Worm (Caenorhabditis elegans) whole organism, L4 larva: ENCODE results near the gene C46C2.2.

Source experiments
- F37D6.2 ChIP-seq: sonication (generic microtip); optimal IDR thresholded peaks from 2 replicates; lab custom pipeline; 2016; ENCODE audit warnings: mild to moderate bottlenecking, missing genetic modification characterization, missing compliant biosample characterization
- F49E8.2 ChIP-seq: sonication (generic microtip); optimal IDR thresholded peaks from 2 replicates; lab custom pipeline; 2016; ENCODE audit warnings: missing compliant biosample characterization, mild to moderate bottlenecking, missing genetic modification characterization, borderline replicate concordance
- ZK337.2 ChIP-seq: fragments of 200-800 bp; sonication (Bioruptor generic); IDR thresholded peaks from 2 replicates; pipeline ENCODE4 v1.3.6; 2022; ENCODE audit warnings: missing genetic modification reagents, missing genetic modification characterization, missing compliant biosample characterization
- arid-1 ChIP-seq: fragments of 200-800 bp; sonication (Bioruptor generic); conservative IDR thresholded peaks from 2 replicates; pipeline ENCODE4 v1.3.6; 2022; ENCODE audit warnings: missing genetic modification reagents, missing genetic modification characterization, missing compliant biosample characterization
- ceh-20 ChIP-seq: fragments of 200-800 bp; sonication (Bioruptor generic); IDR thresholded peaks from 2 replicates; pipeline ENCODE4 v1.3.6; 2022; ENCODE audit warnings: missing genetic modification reagents, missing genetic modification characterization, missing compliant biosample characterization
- ceh-32 ChIP-seq: sonication (generic microtip); optimal IDR thresholded peaks from 2 replicates; lab custom pipeline; 2016; ENCODE audit warnings: mild to moderate bottlenecking, missing genetic modification characterization, missing compliant biosample characterization; ENCODE audit not compliant: poor library complexity
- ceh-62 ChIP-seq: sonication (generic microtip); optimal IDR thresholded peaks from 2 replicates; lab custom pipeline; 2017; ENCODE audit warnings: missing biosample characterization, missing genetic modification characterization
- ceh-82 ChIP-seq: sonication (generic microtip); optimal IDR thresholded peaks from 2 replicates; lab custom pipeline; 2017; ENCODE audit warnings: missing biosample characterization, missing genetic modification characterization
- daf-16 ChIP-seq, 3 experiments: sonication (generic microtip); optimal IDR thresholded peaks; 2 replicates each; lab custom pipeline; 2016 to 2017; ENCODE audit warnings: missing genetic modification characterization in 3 of 3, missing genetic modification reagents in 3 of 3, mild to moderate bottlenecking in 2 of 3, missing compliant biosample characterization in 2 of 3, missing biosample characterization in 1 of 3, moderate library complexity in 1 of 3
- dmd-6 ChIP-seq: fragments of 200-800 bp; sonication (Bioruptor generic); IDR thresholded peaks from 2 replicates; pipeline ENCODE4 v1.3.6; 2022; ENCODE audit warnings: missing genetic modification reagents, missing genetic modification characterization, missing compliant biosample characterization
- duxl-1 ChIP-seq: sonication (generic microtip); optimal IDR thresholded peaks from 2 replicates; lab custom pipeline; 2016; ENCODE audit warnings: mild to moderate bottlenecking, missing genetic modification characterization, moderate library complexity, missing compliant biosample characterization; ENCODE audit not compliant: poor library complexity
- dve-1 ChIP-seq: sonication (generic microtip); optimal IDR thresholded peaks from 2 replicates; lab custom pipeline; 2017; ENCODE audit warnings: antibody characterized with exemption, mild to moderate bottlenecking, missing genetic modification characterization, missing compliant biosample characterization; ENCODE audit not compliant: insufficient read depth
- fkh-10 ChIP-seq: fragments of 150-350 bp; optimal IDR thresholded peaks from 2 replicates; lab custom pipeline; 2014; ENCODE audit warnings: missing biosample characterization, missing genetic modification reagents, missing genetic modification characterization
- hif-1 ChIP-seq, 2 experiments: sonication (generic microtip); optimal IDR thresholded peaks; 2 replicates each; lab custom pipeline; 2016 to 2017; ENCODE audit warnings: missing compliant biosample characterization in 2 of 2, missing genetic modification characterization in 2 of 2, missing genetic modification reagents in 2 of 2, missing genotype in 2 of 2, mild to moderate bottlenecking in 1 of 2
- hlh-11 ChIP-seq: fragments of 200-800 bp; sonication (Bioruptor generic); optimal IDR thresholded peaks from 2 replicates; lab custom pipeline; 2018; ENCODE audit warnings: mild to moderate bottlenecking, missing genetic modification characterization, missing compliant biosample characterization
- hlh-30 ChIP-seq: sonication (generic microtip); optimal IDR thresholded peaks from 2 replicates; lab custom pipeline; 2017; ENCODE audit warnings: antibody characterized with exemption, mild to moderate bottlenecking, missing genetic modification characterization, missing compliant biosample characterization; ENCODE audit not compliant: insufficient read depth
- hmg-1.1 ChIP-seq: fragments of 200-800 bp; sonication (Bioruptor generic); IDR thresholded peaks from 2 replicates; pipeline ENCODE4 v1.3.6; 2022; ENCODE audit warnings: missing genetic modification reagents, missing genetic modification characterization, missing compliant biosample characterization
- jun-1 ChIP-seq: fragments of 150-350 bp; optimal IDR thresholded peaks from 2 replicates; lab custom pipeline; 2014; ENCODE audit warnings: missing biosample characterization, missing genetic modification reagents, missing genetic modification characterization
- lin-1 ChIP-seq: fragments of 200-800 bp; sonication (Bioruptor generic); IDR thresholded peaks from 2 replicates; pipeline ENCODE4 v1.3.6; 2022; ENCODE audit warnings: missing genetic modification reagents, missing genetic modification characterization, missing compliant biosample characterization
- lin-13 ChIP-seq: fragments of 150-350 bp; optimal IDR thresholded peaks from 2 replicates; lab custom pipeline; 2014; ENCODE audit warnings: missing biosample characterization, missing genetic modification reagents, missing genetic modification characterization
- lin-29 ChIP-seq: fragments of 200-800 bp; sonication (Bioruptor generic); IDR thresholded peaks from 2 replicates; pipeline ENCODE4 v1.3.6; 2022; ENCODE audit warnings: missing genetic modification reagents, missing genetic modification characterization, missing compliant biosample characterization
- lin-38 ChIP-seq: fragments of 200-800 bp; sonication (Bioruptor generic); IDR thresholded peaks from 2 replicates; pipeline ENCODE4 v1.3.6; 2022; ENCODE audit warnings: missing genetic modification reagents, missing genetic modification characterization, missing compliant biosample characterization
- lsy-2 ChIP-seq, 2 experiments: fragments of 150-350 bp in 1 of 2; sonication (generic microtip) in 1 of 2; optimal IDR thresholded peaks; 2 replicates each; lab custom pipeline; 2014 to 2017; ENCODE audit warnings: missing biosample characterization in 2 of 2, missing genetic modification characterization in 2 of 2
- mdl-1 ChIP-seq, 2 experiments: fragments of 150-350 bp in 1 of 2; sonication (generic microtip) in 1 of 2; optimal IDR thresholded peaks; 2 replicates each; lab custom pipeline; 2014 to 2017; ENCODE audit warnings: missing biosample characterization in 2 of 2, missing genetic modification characterization in 2 of 2
- mdt-29 ChIP-seq: fragments of 200-800 bp; sonication (Bioruptor generic); IDR thresholded peaks from 2 replicates; pipeline ENCODE4 v1.3.6; 2022; ENCODE audit warnings: missing genetic modification reagents, missing genetic modification characterization, missing compliant biosample characterization
- mep-1 ChIP-seq: fragments of 150-350 bp; sonication (generic microtip); optimal IDR thresholded peaks from 3 replicates; lab custom pipeline; 2014; ENCODE audit warnings: missing biosample characterization, missing genetic modification characterization
- mes-2 ChIP-seq: sonication (generic microtip); optimal IDR thresholded peaks from 2 replicates; lab custom pipeline; 2016; ENCODE audit warnings: missing genotype, mild to moderate bottlenecking, missing genetic modification characterization, missing compliant biosample characterization; ENCODE audit not compliant: poor library complexity, severe bottlenecking
- mxl-3 ChIP-seq: fragments of 200-800 bp; sonication (Bioruptor generic); optimal IDR thresholded peaks from 2 replicates; lab custom pipeline; 2018; ENCODE audit warnings: mild to moderate bottlenecking, missing genetic modification characterization, missing compliant biosample characterization
- nhr-10 ChIP-seq: fragments of 150-350 bp; optimal IDR thresholded peaks from 2 replicates; lab custom pipeline; 2014; ENCODE audit warnings: missing biosample characterization, missing genetic modification characterization
- nhr-102 ChIP-seq: sonication (generic microtip); optimal IDR thresholded peaks from 2 replicates; lab custom pipeline; 2016; ENCODE audit warnings: mild to moderate bottlenecking, missing genetic modification characterization, moderate library complexity, missing compliant biosample characterization
- nhr-11 ChIP-seq: fragments of 150-350 bp; optimal IDR thresholded peaks from 2 replicates; lab custom pipeline; 2014; ENCODE audit warnings: missing biosample characterization, missing genetic modification characterization
- nhr-25 ChIP-seq: sonication (generic microtip); optimal IDR thresholded peaks from 2 replicates; lab custom pipeline; 2017; ENCODE audit warnings: missing genetic modification characterization, mild to moderate bottlenecking, missing compliant biosample characterization, antibody characterized with exemption, moderate library complexity, borderline replicate concordance; ENCODE audit not compliant: insufficient read depth
- nhr-48 ChIP-seq: sonication (generic microtip); optimal IDR thresholded peaks from 2 replicates; lab custom pipeline; 2016; ENCODE audit warnings: mild to moderate bottlenecking, missing genetic modification characterization, missing compliant biosample characterization
- nhr-6 ChIP-seq: fragments of 150-350 bp; optimal IDR thresholded peaks from 2 replicates; lab custom pipeline; 2014; ENCODE audit warnings: missing biosample characterization, missing genetic modification characterization
- nhr-77 ChIP-seq: fragments of 150-350 bp; optimal IDR thresholded peaks from 2 replicates; lab custom pipeline; 2014; ENCODE audit warnings: missing biosample characterization, missing genetic modification characterization
- php-3 ChIP-seq: fragments of 200-800 bp; sonication (Bioruptor generic); IDR thresholded peaks from 2 replicates; pipeline ENCODE4 v1.3.6; 2022; ENCODE audit warnings: missing genetic modification reagents, missing genetic modification characterization, missing compliant biosample characterization
- pqm-1 ChIP-seq: sonication (generic microtip); optimal IDR thresholded peaks from 2 replicates; lab custom pipeline; 2017; ENCODE audit warnings: missing biosample characterization, missing genetic modification characterization
- saeg-2 ChIP-seq: fragments of 200-800 bp; sonication (Bioruptor generic); IDR thresholded peaks from 2 replicates; pipeline ENCODE4 v1.3.6; 2022; ENCODE audit warnings: missing genetic modification reagents, missing genetic modification characterization, missing compliant biosample characterization
- set-16 ChIP-seq: fragments of 200-800 bp; sonication (Bioruptor generic); IDR thresholded peaks from 2 replicates; pipeline ENCODE4 v1.3.6; 2022; ENCODE audit warnings: missing genetic modification reagents, missing genetic modification characterization, missing compliant biosample characterization
- spr-1 ChIP-seq: sonication (generic microtip); optimal IDR thresholded peaks from 2 replicates; lab custom pipeline; 2016; ENCODE audit warnings: mild to moderate bottlenecking, missing genetic modification characterization, missing compliant biosample characterization
- tra-1 ChIP-seq: fragments of 200-800 bp; sonication (Bioruptor generic); IDR thresholded peaks from 2 replicates; pipeline ENCODE4 v1.3.6; 2022; ENCODE audit warnings: missing genetic modification reagents, missing genetic modification characterization, missing compliant biosample characterization
- unc-39 ChIP-seq: sonication (generic microtip); optimal IDR thresholded peaks from 2 replicates; lab custom pipeline; 2017; ENCODE audit warnings: missing biosample characterization, missing genetic modification characterization
- unc-62 ChIP-seq, 3 experiments: fragments of 150-350 bp in 1 of 3; sonication (generic microtip); optimal IDR thresholded peaks in 2 of 3; peaks in 1 of 3; 1 replicate in 1 of 3; 2 replicates in 2 of 3; lab custom pipeline; 2014 to 2017; ENCODE audit warnings: missing biosample characterization in 3 of 3, missing genetic modification characterization in 3 of 3, missing genetic modification reagents in 3 of 3, missing genotype in 1 of 3
- zag-1 ChIP-seq: fragments of 150-350 bp; optimal IDR thresholded peaks from 2 replicates; lab custom pipeline; 2014; ENCODE audit warnings: missing biosample characterization, missing genetic modification characterization
- zfp-3 ChIP-seq: fragments of 200-800 bp; sonication (Bioruptor generic); conservative IDR thresholded peaks from 2 replicates; pipeline ENCODE4 v1.3.6; 2022; ENCODE audit warnings: missing genetic modification reagents, missing genetic modification characterization, missing compliant biosample characterization

Gene C46C2.2

DNA sequence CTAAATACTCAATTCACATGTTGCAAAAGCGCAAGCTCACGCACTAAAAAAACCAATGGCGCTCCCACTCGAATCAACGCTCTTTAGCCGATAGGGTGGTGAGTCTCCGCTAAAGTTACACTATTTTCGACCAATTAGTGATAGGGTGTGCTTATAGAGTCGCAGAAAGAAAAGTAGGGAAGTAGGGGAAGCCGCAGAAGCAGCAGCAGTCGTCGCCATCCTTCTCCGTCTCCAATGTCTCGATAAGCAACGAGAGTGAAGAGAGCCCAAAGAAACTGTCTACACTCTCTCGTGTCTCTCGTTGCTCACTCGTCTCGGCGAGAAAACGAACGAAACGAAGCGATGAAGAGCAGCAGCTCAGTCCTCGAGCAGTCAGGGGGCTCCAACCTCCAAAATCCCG lies 20.8 kb upstream of the C46C2.2 start (continued):
- TF ChIP-seq ceh-20 (GFP tag; lab: Robert Waterston, UW) (peak; percentile 77; the same call in 1 of the 2 replicates), duxl-1 (tag; lab: Kevin White, UChicago) (peak; percentile 18), nhr-11 (tag; lab: Kevin White, UChicago) (peak; percentile 73), set-16 (GFP tag; lab: Robert Waterston, UW) (peak; percentile 79), nhr-77 (tag; lab: Kevin White, UChicago) (no peak), dve-1 (tag; lab: Kevin White, UChicago) (peak; percentile 50), jun-1 (peak; percentile 41), F49E8.2 (tag; lab: Kevin White, UChicago) (no peak), F37D6.2 (tag; lab: Kevin White, UChicago) (peak; percentile 16), daf-16 (GFP tag; optimal IDR thresholded peaks at IDR 0.05; lab: Kevin White, UChicago) (peak in 1 of 2 experiments; percentile 44), daf-16 (tag; optimal IDR thresholded peaks at IDR 0.05; lab: Kevin White, UChicago) (peak; percentile 42), mes-2 (peak; percentile 82)

DNA sequence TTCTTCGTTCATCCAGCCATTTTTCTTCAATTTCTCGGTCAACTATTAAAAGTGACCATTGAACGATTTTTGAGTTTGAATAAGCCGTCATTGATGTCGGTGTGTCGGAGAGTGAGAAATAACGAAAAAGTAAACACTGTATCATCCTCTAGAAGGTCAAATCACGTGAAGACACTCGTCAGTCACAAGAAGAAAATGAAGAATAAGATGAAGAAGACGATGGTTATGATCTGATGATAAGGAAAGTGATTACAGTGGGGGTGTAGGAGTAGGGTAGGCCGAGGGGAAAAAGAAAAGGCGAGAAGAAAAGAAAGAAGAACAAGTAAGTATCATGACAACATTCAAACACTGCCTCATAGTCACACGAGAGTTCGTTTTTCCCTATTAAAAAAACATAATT lies 19.4 kb upstream of the C46C2.2 start:
- 0 out of 2 replicates have a peak, but pooled peaks have one; percentile 46 for TF ChIP-seq php-3
- TF ChIP-seq dmd-6 (GFP tag; lab: Robert Waterston, UW) = peak; percentile 72
- TF ChIP-seq hlh-11 (tag; lab: Kevin White, UChicago) = peak; percentile 88
- TF ChIP-seq dve-1 (tag; lab: Kevin White, UChicago) = peak; percentile 88
- peak in 1 of 2 experiments; percentile 92 for TF ChIP-seq unc-62 (GFP tag; optimal IDR thresholded peaks at IDR 0.05 in 1 of 2; lab: Kevin White, UChicago)
- no peak for TF ChIP-seq unc-62 (tag; optimal IDR thresholded peaks at IDR 0.05; lab: Kevin White, UChicago)
- peak; percentile 31 for TF ChIP-seq pqm-1 (tag; lab: Kevin White, UChicago)
- TF ChIP-seq arid-1 (GFP tag; lab: Robert Waterston, UW) = 0 out of 2 replicates have a peak, but pooled peaks have one; percentile 3
- TF ChIP-seq nhr-6 (tag; lab: Kevin White, UChicago) = peak; percentile 10
- TF ChIP-seq unc-39 (tag; lab: Kevin White, UChicago) = no peak
- TF ChIP-seq lin-38 (GFP tag; lab: Robert Waterston, UW) = no peak; the same call in 1 of the 2 replicates
- TF ChIP-seq mdl-1 (tag; optimal IDR thresholded peaks at IDR 0.05; lab: Kevin White, UChicago) = peak; percentile 30 to 75
- TF ChIP-seq ZK337.2 (GFP tag; lab: Robert Waterston, UW) = no peak
- TF ChIP-seq zag-1 (tag; lab: Kevin White, UChicago) = no peak
- no peak for TF ChIP-seq saeg-2 (GFP tag; lab: Robert Waterston, UW)
- peak; percentile 38 for TF ChIP-seq nhr-48 (tag; lab: Kevin White, UChicago)
- no peak for TF ChIP-seq ceh-32 (tag; lab: Kevin White, UChicago)
- 0 out of 2 replicates have a peak, but pooled peaks have one; percentile 34 for TF ChIP-seq zfp-3
- peak; percentile 6 for TF ChIP-seq lin-13 (GFP tag; lab: Kevin White, UChicago)
- TF ChIP-seq nhr-10 = peak; percentile 57
- 0 out of 2 replicates have a peak, but pooled peaks have one; percentile 7 for TF ChIP-seq hmg-1.1 (GFP tag; lab: Robert Waterston, UW)
- TF ChIP-seq mep-1 (tag; lab: Kevin White, UChicago) = peak; percentile 79
- 0 out of 2 replicates have a peak, but pooled peaks have one; percentile 29 for TF ChIP-seq lin-1 (GFP tag; lab: Robert Waterston, UW)
- TF ChIP-seq hlh-30 (tag; lab: Kevin White, UChicago) = peak; percentile 97
- TF ChIP-seq fkh-10 (GFP tag; lab: Kevin White, UChicago) = no peak
- TF ChIP-seq daf-16 (GFP tag; optimal IDR thresholded peaks at IDR 0.05; lab: Kevin White, UChicago) = no peak
- peak; percentile 87 for TF ChIP-seq daf-16 (tag; optimal IDR thresholded peaks at IDR 0.05; lab: Kevin White, UChicago)
- no peak for TF ChIP-seq nhr-11 (tag; lab: Kevin White, UChicago)
- TF ChIP-seq mes-2 = peak; percentile 31
- TF ChIP-seq mdt-29 (GFP tag; lab: Robert Waterston, UW) = peak; percentile 75
- TF ChIP-seq nhr-25 = peak; percentile 76
- no peak for TF ChIP-seq lin-29 (GFP tag; lab: Robert Waterston, UW)
- TF ChIP-seq nhr-102 = peak; percentile 27
- no peak for TF ChIP-seq spr-1 (tag; lab: Kevin White, UChicago)
- no peak for TF ChIP-seq ceh-62 (tag; lab: Kevin White, UChicago)
- TF ChIP-seq tra-1 (GFP tag; lab: Robert Waterston, UW) = 0 out of 2 replicates have a peak, but pooled peaks have one; percentile 49
- TF ChIP-seq ceh-82 (tag; lab: Kevin White, UChicago) = no peak
- peak; percentile 75 for TF ChIP-seq nhr-77 (tag; lab: Kevin White, UChicago)
- TF ChIP-seq mxl-3 = peak; percentile 49
- peak in 1 of 2 experiments; percentile 38 for TF ChIP-seq hif-1 (tag; optimal IDR thresholded peaks at IDR 0.05; lab: Kevin White, UChicago)
- peak; percentile 44 to 58 for TF ChIP-seq lsy-2 (tag; optimal IDR thresholded peaks at IDR 0.05; lab: Kevin White, UChicago)
